Fruit fly (Drosophila melanogaster) whole organism, embryonic: Measurements from ENCODE around the gene CNPYb.

Experiments used
- Abd-B ChIP-seq: fragments of 200-800 bp; sonication (Bioruptor generic); optimal IDR thresholded peaks from 2 replicates; lab custom pipeline; 2018; ENCODE audit warnings: missing biosample characterization, mild to moderate bottlenecking, missing genetic modification characterization, moderate library complexity
- Bdp1 ChIP-seq: fragments of 200-800 bp; sonication (Bioruptor generic); optimal IDR thresholded peaks from 3 replicates; lab custom pipeline; 2016; ENCODE audit warnings: missing biosample characterization, missing genetic modification characterization
- CG10321 ChIP-seq: fragments of 200-800 bp; sonication (Bioruptor generic); IDR thresholded peaks from 2 replicates; pipeline ENCODE4 v1.3.6; 2022; ENCODE audit warnings: missing biosample characterization, missing genetic modification characterization
- CG10543 ChIP-seq: fragments of 200-800 bp; sonication (Bioruptor generic); optimal IDR thresholded peaks from 3 replicates; lab custom pipeline; 2017; ENCODE audit warnings: missing biosample characterization, mild to moderate bottlenecking, missing genetic modification characterization, moderate library complexity
- CG1647 ChIP-seq: fragments of 200-800 bp; sonication (Bioruptor generic); optimal IDR thresholded peaks from 3 replicates; lab custom pipeline; 2016; ENCODE audit warnings: missing biosample characterization, missing genetic modification characterization
- CG2120 ChIP-seq: fragments of 200-800 bp; sonication (Bioruptor generic); optimal IDR thresholded peaks from 3 replicates; lab custom pipeline; 2016; ENCODE audit warnings: missing biosample characterization, missing genetic modification characterization
- CG2202 ChIP-seq: fragments of 200-800 bp; sonication (Bioruptor generic); optimal IDR thresholded peaks from 2 replicates; lab custom pipeline; 2018; ENCODE audit warnings: missing biosample characterization, mild to moderate bottlenecking, missing genetic modification characterization
- CG2678 ChIP-seq: fragments of 200-800 bp; sonication (Bioruptor generic); optimal IDR thresholded peaks from 3 replicates; lab custom pipeline; 2019; ENCODE audit warnings: missing biosample characterization, mild to moderate bottlenecking, missing genetic modification characterization, moderate library complexity
- CG4328 ChIP-seq: fragments of 200-800 bp; sonication (Bioruptor generic); optimal IDR thresholded peaks from 3 replicates; lab custom pipeline; 2017; ENCODE audit warnings: missing biosample characterization, missing genetic modification reagents, missing genetic modification characterization
- CG6254 ChIP-seq: fragments of 200-800 bp; sonication (Bioruptor generic); optimal IDR thresholded peaks from 3 replicates; lab custom pipeline; 2017; ENCODE audit warnings: mild to moderate bottlenecking, missing biosample characterization, missing genetic modification reagents, missing genetic modification characterization
- CG7372 ChIP-seq: fragments of 200-800 bp; sonication (Bioruptor generic); IDR thresholded peaks from 2 replicates; pipeline ENCODE4 v1.3.6; 2022; ENCODE audit warnings: missing biosample characterization, missing genetic modification characterization
- CG9932 ChIP-seq: fragments of 200-800 bp; sonication (Bioruptor generic); IDR thresholded peaks from 2 replicates; pipeline ENCODE4 v1.3.6; 2022; ENCODE audit warnings: missing biosample characterization, missing genetic modification characterization
- D19B ChIP-seq: fragments of 200-800 bp; sonication (Bioruptor generic); optimal IDR thresholded peaks from 2 replicates; lab custom pipeline; 2017; ENCODE audit warnings: missing biosample characterization, mild to moderate bottlenecking, missing genetic modification characterization
- Ets65A ChIP-seq: fragments of 200-800 bp; sonication (Bioruptor generic); peaks from one replicate; lab custom pipeline; 2016; ENCODE audit warnings: missing biosample characterization, missing genetic modification characterization
- Hmx ChIP-seq: fragments of 200-800 bp; sonication (Bioruptor generic); optimal IDR thresholded peaks from 2 replicates; lab custom pipeline; 2016; ENCODE audit warnings: missing biosample characterization, missing genetic modification characterization
- Hsf ChIP-seq: fragments of 200-800 bp; sonication (Bioruptor generic); optimal IDR thresholded peaks from 3 replicates; lab custom pipeline; 2016; ENCODE audit warnings: missing biosample characterization, missing genetic modification characterization
- Lhr ChIP-seq: fragments of 200-800 bp; sonication (Bioruptor generic); optimal IDR thresholded peaks from 3 replicates; lab custom pipeline; 2017; ENCODE audit warnings: mild to moderate bottlenecking, missing biosample characterization, missing genetic modification reagents, missing genetic modification characterization
- Lim3 ChIP-seq: fragments of 200-800 bp; sonication (Bioruptor generic); IDR thresholded peaks from 2 replicates; pipeline ENCODE4 v1.3.6; 2022; ENCODE audit warnings: missing biosample characterization, missing genetic modification characterization
- Med ChIP-seq: fragments of 200-800 bp; sonication (Bioruptor generic); peaks from one replicate; lab custom pipeline; 2016; ENCODE audit warnings: missing biosample characterization, missing genetic modification characterization, mild to moderate bottlenecking, inconsistent platforms, moderate library complexity
- NfI ChIP-seq: fragments of 200-800 bp; sonication (Bioruptor generic); optimal IDR thresholded peaks from 3 replicates; lab custom pipeline; 2018; ENCODE audit warnings: missing biosample characterization, mild to moderate bottlenecking, missing genetic modification characterization, moderate library complexity
- Stat92E ChIP-seq, 3 experiments: fragments of >200 bp in 2 of 3; fragments of 200-800 bp in 1 of 3; sonication (Bioruptor generic) in 1 of 3; optimal IDR thresholded peaks; 2 replicates each; lab custom pipeline; 2017 to 2019; ENCODE audit warnings: missing biosample characterization in 3 of 3, missing genetic modification characterization in 3 of 3, mild to moderate bottlenecking in 1 of 3, moderate library complexity in 1 of 3
- Usf ChIP-seq: fragments of 200-800 bp; sonication (Bioruptor generic); optimal IDR thresholded peaks from 2 replicates; lab custom pipeline; 2017; ENCODE audit warnings: missing genotype, missing biosample characterization, missing genetic modification characterization
- abd-A ChIP-seq: fragments of 200-800 bp; sonication (Bioruptor generic); optimal IDR thresholded peaks from 3 replicates; lab custom pipeline; 2019; ENCODE audit warnings: missing biosample characterization, mild to moderate bottlenecking, missing genetic modification characterization, moderate library complexity
- al ChIP-seq: fragments of 200-800 bp; sonication (Bioruptor generic); IDR thresholded peaks from 2 replicates; pipeline ENCODE4 v1.3.6; 2022; ENCODE audit warnings: missing biosample characterization, missing genetic modification characterization
- bsh ChIP-seq, 2 experiments: fragments of 200-800 bp; sonication (Bioruptor generic); optimal IDR thresholded peaks; 2 replicates each; lab custom pipeline; 2017 to 2018; ENCODE audit warnings: mild to moderate bottlenecking in 2 of 2, missing biosample characterization in 2 of 2, missing genetic modification characterization in 2 of 2, moderate library complexity in 1 of 2
- chinmo ChIP-seq: fragments of 200-800 bp; sonication (Bioruptor generic); IDR thresholded peaks from 4 replicates; pipeline ENCODE4 v1.3.6; 2022; ENCODE audit warnings: missing biosample characterization, missing genetic modification characterization; ENCODE audit not compliant: partially characterized antibody
- corto ChIP-seq: fragments of 200-800 bp; sonication (Bioruptor generic); optimal IDR thresholded peaks from 2 replicates; lab custom pipeline; 2016; ENCODE audit warnings: missing biosample characterization, mild to moderate bottlenecking, missing genetic modification characterization, moderate library complexity
- crol ChIP-seq: fragments of 200-800 bp; sonication (Bioruptor generic); IDR thresholded peaks from 2 replicates; pipeline ENCODE4 v1.3.6; 2022; ENCODE audit warnings: missing biosample characterization, missing genetic modification characterization
- dan ChIP-seq: fragments of 200-800 bp; sonication (Bioruptor generic); IDR thresholded peaks from 2 replicates; pipeline ENCODE4 v1.3.6; 2022; ENCODE audit warnings: missing biosample characterization, missing genetic modification characterization
- dmrt99B ChIP-seq: fragments of 200-800 bp; sonication (Bioruptor generic); optimal IDR thresholded peaks from 2 replicates; lab custom pipeline; 2018; ENCODE audit warnings: missing biosample characterization, mild to moderate bottlenecking, missing genetic modification characterization, moderate library complexity
- ems ChIP-seq: fragments of 200-800 bp; sonication (Bioruptor generic); optimal IDR thresholded peaks from 3 replicates; lab custom pipeline; 2016; ENCODE audit warnings: missing biosample characterization, missing genetic modification characterization
- fd102C ChIP-seq: fragments of 200-800 bp; sonication (Bioruptor generic); optimal IDR thresholded peaks from 2 replicates; lab custom pipeline; 2018; ENCODE audit warnings: missing biosample characterization, mild to moderate bottlenecking, missing genetic modification characterization, moderate library complexity
- gcm ChIP-seq: fragments of 200-800 bp; sonication (Bioruptor generic); optimal IDR thresholded peaks from 2 replicates; lab custom pipeline; 2019; ENCODE audit warnings: missing biosample characterization, mild to moderate bottlenecking, missing genetic modification characterization, moderate library complexity
- ken ChIP-seq: fragments of 200-800 bp; sonication (Bioruptor generic); IDR thresholded peaks from 3 replicates; pipeline ENCODE4 v1.3.6; 2022; ENCODE audit warnings: missing biosample characterization, missing genetic modification characterization
- kni ChIP-seq: fragments of 200-800 bp; sonication (Bioruptor generic); optimal IDR thresholded peaks from 3 replicates; lab custom pipeline; 2017; ENCODE audit warnings: mild to moderate bottlenecking, missing biosample characterization, missing genetic modification reagents, missing genetic modification characterization
- lbe ChIP-seq: fragments of 200-800 bp; sonication (Bioruptor generic); optimal IDR thresholded peaks from 2 replicates; lab custom pipeline; 2016; ENCODE audit warnings: missing biosample characterization, mild to moderate bottlenecking, missing genetic modification characterization
- lola ChIP-seq, 3 experiments: fragments of >200 bp in 2 of 3; fragments of 200-800 bp in 1 of 3; sonication (Bioruptor generic) in 1 of 3; optimal IDR thresholded peaks; 2 replicates each; lab custom pipeline; 2017 to 2019; ENCODE audit warnings: missing biosample characterization in 3 of 3, missing genetic modification characterization in 3 of 3, mild to moderate bottlenecking in 1 of 3, moderate library complexity in 1 of 3
- nom ChIP-seq: fragments of 200-800 bp; sonication (Bioruptor generic); optimal IDR thresholded peaks from 2 replicates; lab custom pipeline; 2017; ENCODE audit warnings: missing biosample characterization, missing genetic modification characterization, mild to moderate bottlenecking, moderate library complexity, missing genetic modification reagents
- phol ChIP-seq: fragments of 200-800 bp; sonication (Bioruptor generic); optimal IDR thresholded peaks from 3 replicates; lab custom pipeline; 2018; ENCODE audit warnings: missing biosample characterization, mild to moderate bottlenecking, missing genetic modification characterization, moderate library complexity
- pita ChIP-seq: fragments of 200-800 bp; sonication (Bioruptor generic); optimal IDR thresholded peaks from 2 replicates; lab custom pipeline; 2017; ENCODE audit warnings: missing biosample characterization, mild to moderate bottlenecking, missing genetic modification characterization
- sd ChIP-seq: fragments of 200-800 bp; sonication (Bioruptor generic); optimal IDR thresholded peaks from 3 replicates; lab custom pipeline; 2018; ENCODE audit warnings: missing biosample characterization, mild to moderate bottlenecking, missing genetic modification characterization, moderate library complexity
- sima ChIP-seq: fragments of 200-800 bp; sonication (Bioruptor generic); optimal IDR thresholded peaks from 2 replicates; lab custom pipeline; 2016; ENCODE audit warnings: missing biosample characterization, missing genetic modification characterization
- zen2 ChIP-seq: fragments of 200-800 bp; sonication (Bioruptor generic); IDR thresholded peaks from 3 replicates; pipeline ENCODE4 v1.3.6; 2022; ENCODE audit warnings: missing biosample characterization, missing genetic modification characterization; ENCODE audit not compliant: partially characterized antibody

The CNPYb gene

dm6 chr3L:19048761-19049160 is 47.3 kb downstream of the CNPYb start (continued):
- TF ChIP-seq Hmx (no peak), CG10543 (GFP tag; lab: Kevin White, UChicago) (no peak), ken (GFP tag; lab: Robert Waterston, UW) (no peak), sd (tag; lab: Kevin White, UChicago) (peak; percentile 42), abd-A (peak; percentile 63), al (GFP tag; lab: Robert Waterston, UW) (no peak), bsh (GFP tag; optimal IDR thresholded peaks at IDR 0.05; lab: Kevin White, UChicago) (no peak), CG7372 (no peak), NfI (no peak), pita (GFP tag; lab: Kevin White, UChicago) (no peak), CG2202 (tag; lab: Kevin White, UChicago) (no peak), D19B (GFP tag; lab: Kevin White, UChicago) (no peak), dmrt99B (no peak), ems (no peak), Usf (GFP tag; lab: Kevin White, UChicago) (no peak), Abd-B (GFP tag; lab: Kevin White, UChicago) (peak; percentile 12), sima (GFP tag; lab: Kevin White, UChicago) (no peak), lola (GFP tag; optimal IDR thresholded peaks at IDR 0.05; lab: Kevin White, UChicago) (no peak)

dm6 chr3L:19048257-19048656 is 47.8 kb downstream of the CNPYb start:
- TF ChIP-seq phol (tag; lab: Kevin White, UChicago) (no peak), chinmo (0 out of 4 replicates have a peak, but pooled peaks have one; percentile 37), CG4328 (GFP tag; lab: Kevin White, UChicago) (peak; percentile 21), Lhr (no peak), kni (GFP tag; lab: Kevin White, UChicago) (peak; percentile 71), CG6254 (no peak), Lim3 (GFP tag; lab: Robert Waterston, UW) (no peak), zen2 (no peak), CG2678 (no peak), CG9932 (GFP tag; lab: Robert Waterston, UW) (0 out of 2 replicates have a peak, but pooled peaks have one; percentile 5), Ets65A (peak; percentile 65), Bdp1 (no peak), Stat92E (GFP tag; optimal IDR thresholded peaks at IDR 0.05; lab: Kevin White, UChicago) (peak in 1 of 3 experiments; percentile 85), crol (GFP tag; lab: Robert Waterston, UW) (peak; percentile 34; the same call in 1 of the 2 replicates), Hsf (GFP tag; lab: Kevin White, UChicago) (no peak), Med (peak; percentile 7)

- TF ChIP-seq CG10321: no peak
- no peak for TF ChIP-seq dan
- TF ChIP-seq gcm (GFP tag; lab: Kevin White, UChicago): peak; percentile 22
- peak; percentile 73 for TF ChIP-seq crol (GFP tag; lab: Robert Waterston, UW)
- TF ChIP-seq fd102C (GFP tag; lab: Kevin White, UChicago): no peak
- TF ChIP-seq CG1647 (GFP tag; lab: Kevin White, UChicago): no peak
- TF ChIP-seq corto (GFP tag; lab: Kevin White, UChicago): peak; percentile 54
- peak; percentile 14 for TF ChIP-seq nom (GFP tag; lab: Kevin White, UChicago)
- peak; percentile 47 for TF ChIP-seq Med
- TF ChIP-seq CG2120 (GFP tag; lab: Kevin White, UChicago): peak; percentile 7
- peak; percentile 66 for TF ChIP-seq lbe (GFP tag; lab: Kevin White, UChicago)
Observed at dm6 chr3L:19046389-19047042, 49.5 kb downstream of the CNPYb start.
